Worm (Caenorhabditis elegans): ENCODE measurements around the gene srv-2.

Gene srv-2

ce11 chrII:10558962-10559415 is 43.1 kb downstream of the srv-2 start:
- peak; percentile 86 for TF ChIP-seq tbx-2 (tag; optimal IDR thresholded peaks at IDR 0.05)
- no peak for TF ChIP-seq pqm-1 (tag; optimal IDR thresholded peaks at IDR 0.05)
- TF ChIP-seq nhr-85 (tag) = peak; percentile 97
- peak; percentile 10 for TF ChIP-seq fkh-10 (GFP tag; optimal IDR thresholded peaks at IDR 0.05)
- TF ChIP-seq rnt-1 (tag; optimal IDR thresholded peaks at IDR 0.05) = peak; percentile 89
- TF ChIP-seq ceh-90 (tag; optimal IDR thresholded peaks at IDR 0.05) = no peak
- no peak for TF ChIP-seq tlp-1 (tag; optimal IDR thresholded peaks at IDR 0.05)
- TF ChIP-seq unc-86 (tag; optimal IDR thresholded peaks at IDR 0.05) = peak; percentile 78
- TF ChIP-seq ceh-8 (GFP tag; optimal IDR thresholded peaks at IDR 0.05) = no peak
- peak; percentile 70 for TF ChIP-seq sox-4 (tag; optimal IDR thresholded peaks at IDR 0.05)
- TF ChIP-seq fkh-4 (tag; optimal IDR thresholded peaks at IDR 0.05; ENCODE audit: borderline replicate concordance) = no peak
- TF ChIP-seq elt-3 (tag; optimal IDR thresholded peaks at IDR 0.05) = peak in 2 of 6 experiments; percentile 45 to 52
- TF ChIP-seq pax-3 (tag; optimal IDR thresholded peaks at IDR 0.05) = peak; percentile 77
- TF ChIP-seq elt-2 (tag; optimal IDR thresholded peaks at IDR 0.05) = peak; percentile 25
- TF ChIP-seq nhr-76 (tag; optimal IDR thresholded peaks at IDR 0.05) = no peak
- TF ChIP-seq dpl-1 (GFP tag; optimal IDR thresholded peaks at IDR 0.05) = peak; percentile 47 to 65 (median 58)
- TF ChIP-seq hlh-4 (tag; optimal IDR thresholded peaks at IDR 0.05) = no peak
- TF ChIP-seq nhr-12 (tag; optimal IDR thresholded peaks at IDR 0.05) = no peak
- TF ChIP-seq egl-13 (tag; optimal IDR thresholded peaks at IDR 0.05) = peak; percentile 51
- peak; percentile 12 to 56 (median 37) for TF ChIP-seq ceh-82 (tag; optimal IDR thresholded peaks at IDR 0.05)
- no peak for TF ChIP-seq F16B12.6 (tag; optimal IDR thresholded peaks at IDR 0.05)
- peak; percentile 60 for TF ChIP-seq fkh-8 (tag; optimal IDR thresholded peaks at IDR 0.05)
- TF ChIP-seq ces-1 (GFP tag; optimal IDR thresholded peaks at IDR 0.05) = no peak
- no peak for TF ChIP-seq pag-3 (tag; optimal IDR thresholded peaks at IDR 0.05; ENCODE audit: borderline replicate concordance, insufficient read depth)
- peak; percentile 78 for TF ChIP-seq irx-1 (tag; optimal IDR thresholded peaks at IDR 0.05)
- peak in 1 of 2 experiments; percentile 79 for TF ChIP-seq ztf-11 (tag; optimal IDR thresholded peaks at IDR 0.05)
- TF ChIP-seq hlh-17 (GFP tag; optimal IDR thresholded peaks at IDR 0.05; ENCODE audit: borderline replicate concordance) = no peak
- no peak for TF ChIP-seq nhr-237 (tag; optimal IDR thresholded peaks at IDR 0.05)
- TF ChIP-seq mef-2 (tag; optimal IDR thresholded peaks at IDR 0.05) = no peak
- no peak for TF ChIP-seq lin-15B (tag; optimal IDR thresholded peaks at IDR 0.05)
- TF ChIP-seq nhr-11 (tag; optimal IDR thresholded peaks at IDR 0.05) = peak; percentile 61
- TF ChIP-seq C34B4.2 (tag; optimal IDR thresholded peaks at IDR 0.05) = no peak
- no peak for TF ChIP-seq unc-62 (GFP tag; optimal IDR thresholded peaks at IDR 0.05)
- TF ChIP-seq snpc-4 (tag; optimal IDR thresholded peaks at IDR 0.05) = peak; percentile 31
- TF ChIP-seq aha-1 (tag; optimal IDR thresholded peaks at IDR 0.05) = peak; percentile 87
- TF ChIP-seq efl-1 (optimal IDR thresholded peaks at IDR 0.05) = peak; percentile 44 to 58
- TF ChIP-seq efl-1 (GFP tag; optimal IDR thresholded peaks at IDR 0.05 in 1 of 2) = peak; percentile 57 to 95
- peak; percentile 88 for TF ChIP-seq nhr-47 (tag; optimal IDR thresholded peaks at IDR 0.05)
- TF ChIP-seq mab-9 (GFP tag; IDR thresholded peaks at IDR 0.05) = peak; percentile 87
- TF ChIP-seq nhr-28 (tag; optimal IDR thresholded peaks at IDR 0.05) = no peak
- peak; percentile 83 for TF ChIP-seq swsn-7 (tag; optimal IDR thresholded peaks at IDR 0.05)
- TF ChIP-seq ama-1 (optimal IDR thresholded peaks at IDR 0.05) = peak; percentile 58
- TF ChIP-seq lin-14 (GFP tag; optimal IDR thresholded peaks at IDR 0.05) = peak; percentile 97
- TF ChIP-seq skn-1 (tag; optimal IDR thresholded peaks at IDR 0.05) = peak; percentile 45
- no peak for TF ChIP-seq egl-27 (tag; optimal IDR thresholded peaks at IDR 0.05)
- TF ChIP-seq lin-13 (GFP tag; optimal IDR thresholded peaks at IDR 0.05) = peak; percentile 62
- peak; percentile 70 for TF ChIP-seq dsc-1 (tag; optimal IDR thresholded peaks at IDR 0.05)
- TF ChIP-seq mep-1 (tag; optimal IDR thresholded peaks at IDR 0.05) = peak; percentile 82
- peak; percentile 95 for TF ChIP-seq nhr-20 (tag; optimal IDR thresholded peaks at IDR 0.05)
- TF ChIP-seq isw-1 (GFP tag; IDR thresholded peaks at IDR 0.05) = peak; percentile 58
- peak; percentile 31 for TF ChIP-seq unc-130 (tag; optimal IDR thresholded peaks at IDR 0.05)
- peak; percentile 53 for TF ChIP-seq zip-4 (GFP tag; optimal IDR thresholded peaks at IDR 0.05)
- TF ChIP-seq unc-98 (GFP tag; IDR thresholded peaks at IDR 0.05) = no peak
